Fruit fly (Drosophila melanogaster) S2 (cell line): ENCODE data around the gene qless.

ENCODE experiments used
- CG8478 ChIP-seq: fragments of >200 bp; optimal IDR thresholded peaks from 2 replicates; lab custom pipeline; 2018
- CTCF ChIP-seq, 2 experiments: fragments of >200 bp; optimal IDR thresholded peaks; 2 replicates each; lab custom pipeline; 2018

DNA sequence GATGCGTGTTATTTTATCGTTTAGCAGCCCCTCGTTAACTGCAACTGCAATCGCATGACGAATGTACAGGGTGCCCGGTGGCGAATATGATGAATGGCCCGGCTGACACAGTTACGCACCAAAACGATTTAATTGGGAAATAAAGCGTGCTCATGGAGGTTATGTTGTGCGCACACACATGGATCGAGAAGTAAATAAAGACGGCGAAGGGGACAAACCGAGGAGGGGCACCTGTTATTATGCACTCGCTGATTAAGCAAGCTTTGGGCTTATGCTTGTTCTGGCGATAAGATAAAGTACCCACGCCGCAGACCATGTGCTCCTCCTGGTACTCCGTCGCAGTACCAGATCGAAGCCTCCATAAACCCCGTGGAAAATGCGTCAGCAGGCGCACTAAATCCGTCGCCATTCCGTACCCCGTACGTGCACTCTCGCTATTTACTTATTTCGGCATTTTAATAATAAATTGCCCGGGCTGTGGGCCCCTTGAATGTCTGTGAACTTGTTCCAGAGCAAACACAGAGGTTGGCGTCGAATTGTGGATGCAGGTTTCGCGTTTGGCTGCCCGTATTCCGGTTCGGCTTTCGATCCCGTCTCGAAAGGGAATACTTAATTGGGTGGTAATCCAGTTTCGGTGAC lies 27.2 kb downstream of the qless start:
- TF ChIP-seq CG8478 (lab: Kevin White, UChicago) (no peak), CTCF (optimal IDR thresholded peaks at IDR 0.05; lab: Kevin White, UChicago) (no peak)
